Worm (Caenorhabditis elegans) whole organism, L4/young adult: ENCODE results near the gene taf-3.

Experiments used
- dao-5 ChIP-seq: sonication (generic microtip); optimal IDR thresholded peaks from 2 replicates; lab custom pipeline; 2016; ENCODE audit warnings: missing genotype, missing genetic modification characterization, moderate library complexity, missing compliant biosample characterization
- him-1 ChIP-seq: sonication (generic microtip); optimal IDR thresholded peaks from 2 replicates; lab custom pipeline; 2016; ENCODE audit warnings: missing genotype, missing genetic modification reagents, missing genetic modification characterization, missing compliant biosample characterization

ce11 chrX:16321864-16322263 is 10.4 kb upstream of the taf-3 start:
- no peak for TF ChIP-seq dao-5
- TF ChIP-seq him-1 (tag; lab: Kevin White, UChicago), result no peak
